Fruit fly (Drosophila melanogaster) Kc167 (cell line): ENCODE measurements around the gene mRpL46.

Experiments
- Myc ChIP-seq: fragments of >200 bp; optimal IDR thresholded peaks from 2 replicates; lab custom pipeline; 2017; ENCODE audit warnings: missing external identifiers
- Sin3A ChIP-seq: fragments of >200 bp; optimal IDR thresholded peaks from 2 replicates; lab custom pipeline; 2018; ENCODE audit warnings: missing external identifiers
- h ChIP-seq: fragments of >200 bp; optimal IDR thresholded peaks from 3 replicates; lab custom pipeline; 2018; ENCODE audit warnings: missing external identifiers
- insv ChIP-seq: fragments of >200 bp; optimal IDR thresholded peaks from 3 replicates; lab custom pipeline; 2018; ENCODE audit warnings: missing external identifiers
- psq ChIP-seq: fragments of >200 bp; optimal IDR thresholded peaks from 2 replicates; lab custom pipeline; 2017; ENCODE audit warnings: missing external identifiers
- ttk ChIP-seq: sonication (Bioruptor generic); optimal IDR thresholded peaks from 2 replicates; lab custom pipeline; 2017; ENCODE audit warnings: missing external identifiers

The mRpL46 gene

dm6 chr3L:1741655-1742551, 35.3 kb upstream of the mRpL46 start:
- TF ChIP-seq Sin3A (lab: Kevin White, UChicago) (no peak), Myc (lab: Kevin White, UChicago) (no peak), psq (no peak), h (lab: Kevin White, UChicago) (no peak), ttk (lab: Kevin White, UChicago) (no peak), insv (lab: Kevin White, UChicago) (no peak)

dm6 chr3L:1742552-1743097, 34.6 kb upstream of the mRpL46 start:
- TF ChIP-seq psq (no peak), insv (lab: Kevin White, UChicago) (no peak), ttk (lab: Kevin White, UChicago) (no peak), h (lab: Kevin White, UChicago) (no peak), Sin3A (lab: Kevin White, UChicago) (no peak), Myc (lab: Kevin White, UChicago) (no peak)

dm6 chr3L:1745432-1745831, 31.8 kb upstream of the mRpL46 start:
- no peak for TF ChIP-seq psq
- TF ChIP-seq Myc (lab: Kevin White, UChicago): no peak

- TF ChIP-seq insv (lab: Kevin White, UChicago) (no peak), psq (no peak), ttk (lab: Kevin White, UChicago) (no peak), h (lab: Kevin White, UChicago) (no peak), Sin3A (lab: Kevin White, UChicago) (no peak), Myc (lab: Kevin White, UChicago) (no peak)
Measured at dm6 chr3L:1746338-1747199, 30.7 kb upstream of the mRpL46 start, which contains the start of gene CG13921. Gene CG13921 (plus strand): TSS chr3L:1746907.

- TF ChIP-seq psq: no peak
- TF ChIP-seq Sin3A (lab: Kevin White, UChicago): no peak
- TF ChIP-seq ttk (lab: Kevin White, UChicago): no peak
- TF ChIP-seq Myc (lab: Kevin White, UChicago): no peak
- TF ChIP-seq insv (lab: Kevin White, UChicago): no peak
- no peak for TF ChIP-seq h (lab: Kevin White, UChicago)
Measured at dm6 chr3L:1748218-1748617, 29.0 kb upstream of the mRpL46 start.

- TF ChIP-seq h (lab: Kevin White, UChicago): no peak
- TF ChIP-seq psq: no peak
- no peak for TF ChIP-seq insv (lab: Kevin White, UChicago)
- no peak for TF ChIP-seq Myc (lab: Kevin White, UChicago)
- TF ChIP-seq ttk (lab: Kevin White, UChicago): no peak
Measured at dm6 chr3L:1754262-1754661, 23.0 kb upstream of the mRpL46 start.

- no peak for TF ChIP-seq ttk (lab: Kevin White, UChicago)
- TF ChIP-seq insv (lab: Kevin White, UChicago): no peak
- no peak for TF ChIP-seq Myc (lab: Kevin White, UChicago)
- TF ChIP-seq psq: no peak
- no peak for TF ChIP-seq h (lab: Kevin White, UChicago)
- TF ChIP-seq Sin3A (lab: Kevin White, UChicago): no peak
Measured at dm6 chr3L:1754935-1755334, 22.3 kb upstream of the mRpL46 start.

dm6 chr3L:1755458-1755984, 21.7 kb upstream of the mRpL46 start, which contains the start of gene Cht2:
Gene Cht2 (minus strand): TSS chr3L:1755934.
- no peak for TF ChIP-seq psq
- TF ChIP-seq Sin3A (lab: Kevin White, UChicago): no peak
- no peak for TF ChIP-seq insv (lab: Kevin White, UChicago)
- no peak for TF ChIP-seq ttk (lab: Kevin White, UChicago)
- TF ChIP-seq Myc (lab: Kevin White, UChicago): no peak

- TF ChIP-seq Myc (lab: Kevin White, UChicago) (no peak), Sin3A (lab: Kevin White, UChicago) (no peak), ttk (lab: Kevin White, UChicago) (no peak), insv (lab: Kevin White, UChicago) (no peak), h (lab: Kevin White, UChicago) (no peak), psq (no peak)
Measured at dm6 chr3L:1756143-1756542, 21.1 kb upstream of the mRpL46 start, which contains the start of gene CG8001. Gene CG8001 (plus strand): TSS chr3L:1756159.

- TF ChIP-seq ttk (lab: Kevin White, UChicago) (no peak), psq (no peak), insv (lab: Kevin White, UChicago) (no peak), h (lab: Kevin White, UChicago) (no peak), Sin3A (lab: Kevin White, UChicago) (no peak), Myc (lab: Kevin White, UChicago) (no peak)
Measured at dm6 chr3L:1771658-1772057, 5.6 kb upstream of the mRpL46 start, which contains the start of gene Dhc62B. Gene Dhc62B (minus strand): TSS chr3L:1771758.

- TF ChIP-seq insv (lab: Kevin White, UChicago): no peak
- TF ChIP-seq psq: no peak
- TF ChIP-seq Myc (lab: Kevin White, UChicago): no peak
- TF ChIP-seq h (lab: Kevin White, UChicago): no peak
- no peak for TF ChIP-seq ttk (lab: Kevin White, UChicago)
- no peak for TF ChIP-seq Sin3A (lab: Kevin White, UChicago)
Measured at dm6 chr3L:1772593-1772992, 4.6 kb upstream of the mRpL46 start.
